Worm (Caenorhabditis elegans) whole organism, mixed stage, embryonic: Measurements from ENCODE around the gene pbo-6.

ENCODE experiments used
- M03D4.4 ChIP-seq: sonication (generic microtip); optimal IDR thresholded peaks from 2 replicates; lab custom pipeline; 2017; ENCODE audit warnings: mild to moderate bottlenecking, missing genetic modification characterization, missing compliant biosample characterization
- bed-3 ChIP-seq: fragments of 200-800 bp; sonication (Bioruptor generic); optimal IDR thresholded peaks from 3 replicates; lab custom pipeline; 2018; ENCODE audit warnings: mild to moderate bottlenecking, missing genetic modification characterization, moderate library complexity, missing compliant biosample characterization
- blmp-1 ChIP-seq: fragments of 150-350 bp; optimal IDR thresholded peaks from 2 replicates; lab custom pipeline; 2014; ENCODE audit warnings: missing biosample characterization, missing genetic modification characterization
- ceh-83 ChIP-seq: fragments of 200-800 bp; sonication (Bioruptor generic); optimal IDR thresholded peaks from 2 replicates; lab custom pipeline; 2018; ENCODE audit warnings: mild to moderate bottlenecking, missing genetic modification characterization, missing compliant biosample characterization
- ces-1 ChIP-seq: fragments of 150-350 bp; optimal IDR thresholded peaks from 2 replicates; lab custom pipeline; 2014; ENCODE audit warnings: missing biosample characterization, missing genetic modification reagents, missing genetic modification characterization
- cnd-1 ChIP-seq: fragments of 200-800 bp; sonication (Bioruptor generic); optimal IDR thresholded peaks from 2 replicates; lab custom pipeline; 2018; ENCODE audit warnings: mild to moderate bottlenecking, missing genetic modification characterization, missing compliant biosample characterization
- drap-1 ChIP-seq: fragments of 200-800 bp; sonication (Bioruptor generic); optimal IDR thresholded peaks from 3 replicates; lab custom pipeline; 2018; ENCODE audit warnings: mild to moderate bottlenecking, missing genetic modification characterization, missing compliant biosample characterization
- elt-1 ChIP-seq: sonication (generic microtip); optimal IDR thresholded peaks from 2 replicates; lab custom pipeline; 2017; ENCODE audit warnings: missing genetic modification characterization, mild to moderate bottlenecking, missing compliant biosample characterization, antibody characterized with exemption, moderate library complexity, borderline replicate concordance; ENCODE audit not compliant: insufficient read depth
- elt-3 ChIP-seq: fragments of 150-350 bp; optimal IDR thresholded peaks from 2 replicates; lab custom pipeline; 2014; ENCODE audit warnings: missing biosample characterization, missing genetic modification characterization
- flh-1 ChIP-seq: fragments of 200-800 bp; sonication (Bioruptor generic); optimal IDR thresholded peaks from 2 replicates; lab custom pipeline; 2018; ENCODE audit warnings: mild to moderate bottlenecking, missing genetic modification characterization, moderate library complexity, missing compliant biosample characterization
- ham-2 ChIP-seq: fragments of 200-800 bp; sonication (Bioruptor generic); optimal IDR thresholded peaks from 2 replicates; lab custom pipeline; 2018; ENCODE audit warnings: mild to moderate bottlenecking, missing genetic modification characterization, missing compliant biosample characterization
- lin-13 ChIP-seq: fragments of 150-350 bp; optimal IDR thresholded peaks from 2 replicates; lab custom pipeline; 2014; ENCODE audit warnings: missing biosample characterization, missing genetic modification characterization
- lin-32 ChIP-seq: fragments of 200-800 bp; sonication (Bioruptor generic); optimal IDR thresholded peaks from 2 replicates; lab custom pipeline; 2018; ENCODE audit warnings: mild to moderate bottlenecking, missing genetic modification characterization, missing compliant biosample characterization
- lsy-2 ChIP-seq: fragments of 150-350 bp; optimal IDR thresholded peaks from 2 replicates; lab custom pipeline; 2014; ENCODE audit warnings: missing biosample characterization, missing genetic modification characterization
- mep-1 ChIP-seq: fragments of 150-350 bp; optimal IDR thresholded peaks from 2 replicates; lab custom pipeline; 2017; ENCODE audit warnings: missing biosample characterization, missing genetic modification reagents, missing genetic modification characterization, inconsistent platforms
- mls-2 ChIP-seq: sonication (generic microtip); optimal IDR thresholded peaks from 2 replicates; lab custom pipeline; 2016; ENCODE audit warnings: mild to moderate bottlenecking, missing genetic modification characterization, moderate library complexity, missing compliant biosample characterization
- nhr-12 ChIP-seq: fragments of 150-350 bp; optimal IDR thresholded peaks from 2 replicates; lab custom pipeline; 2014; ENCODE audit warnings: missing biosample characterization, missing genetic modification characterization
- nhr-2 ChIP-seq: fragments of 150-350 bp; optimal IDR thresholded peaks from 2 replicates; lab custom pipeline; 2014; ENCODE audit warnings: missing biosample characterization, missing genetic modification characterization
- nhr-237 ChIP-seq: fragments of 150-350 bp; optimal IDR thresholded peaks from 2 replicates; lab custom pipeline; 2014; ENCODE audit warnings: missing biosample characterization, missing genetic modification characterization
- nhr-28 ChIP-seq: fragments of 150-350 bp; optimal IDR thresholded peaks from 2 replicates; lab custom pipeline; 2014; ENCODE audit warnings: missing biosample characterization, missing genetic modification characterization
- pha-4 ChIP-seq: fragments of 150-350 bp; optimal IDR thresholded peaks from 2 replicates; lab custom pipeline; 2018; ENCODE audit warnings: missing biosample characterization, missing genetic modification reagents, missing genetic modification characterization
- sem-2 ChIP-seq: fragments of 200-800 bp; sonication (Bioruptor generic); optimal IDR thresholded peaks from 2 replicates; lab custom pipeline; 2018; ENCODE audit warnings: mild to moderate bottlenecking, missing genetic modification characterization, missing compliant biosample characterization
- snpc-4 ChIP-seq: fragments of 150-350 bp; optimal IDR thresholded peaks from 2 replicates; lab custom pipeline; 2014; ENCODE audit warnings: missing biosample characterization, missing genetic modification characterization
- sptf-1 ChIP-seq: sonication (generic microtip); optimal IDR thresholded peaks from 2 replicates; lab custom pipeline; 2017; ENCODE audit warnings: mild to moderate bottlenecking, missing genetic modification characterization, moderate library complexity, missing compliant biosample characterization
- tbx-8 ChIP-seq: fragments of 200-800 bp; sonication (Bioruptor generic); optimal IDR thresholded peaks from 2 replicates; lab custom pipeline; 2018; ENCODE audit warnings: mild to moderate bottlenecking, missing genetic modification characterization, moderate library complexity, missing compliant biosample characterization
- unc-120 ChIP-seq: sonication (generic microtip); optimal IDR thresholded peaks from 2 replicates; lab custom pipeline; 2017; ENCODE audit warnings: missing genetic modification characterization, missing compliant biosample characterization; ENCODE audit not compliant: poor library complexity, severe bottlenecking
- unc-62 ChIP-seq: fragments of 150-350 bp; optimal IDR thresholded peaks from 2 replicates; lab custom pipeline; 2014; ENCODE audit warnings: missing biosample characterization, missing genetic modification reagents, missing genetic modification characterization
- zip-8 ChIP-seq: fragments of 150-350 bp; optimal IDR thresholded peaks from 2 replicates; lab custom pipeline; 2014; ENCODE audit warnings: missing biosample characterization, missing genetic modification characterization
- ztf-11 ChIP-seq: fragments of 150-350 bp; optimal IDR thresholded peaks from 2 replicates; lab custom pipeline; 2014; ENCODE audit warnings: missing biosample characterization, missing genetic modification characterization

The pbo-6 gene

DNA sequence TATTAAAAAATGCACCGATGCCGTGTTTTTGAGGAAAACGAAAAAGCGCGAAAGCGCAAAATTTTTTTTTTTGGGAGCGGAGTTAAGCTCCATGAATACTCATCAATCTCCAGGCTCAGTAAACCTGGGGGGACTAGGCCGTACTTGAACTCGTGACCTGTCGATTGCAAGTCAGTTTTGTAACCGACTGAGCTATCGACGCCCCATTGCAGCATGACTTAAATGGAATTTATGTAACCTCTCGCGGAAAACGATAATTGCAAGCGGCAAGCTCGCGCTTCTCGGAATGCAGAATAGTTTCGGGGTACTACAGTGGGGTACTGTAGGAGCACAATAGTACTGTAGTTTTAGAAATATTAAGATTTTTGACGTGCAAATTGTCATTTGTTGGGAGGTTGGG, 28.4 kb upstream of the pbo-6 start:
- TF ChIP-seq flh-1 (GFP tag; lab: Kevin White, UChicago) (no peak), nhr-28 (no peak), mep-1 (tag; lab: Kevin White, UChicago) (no peak), elt-1 (no peak), tbx-8 (GFP tag; lab: Kevin White, UChicago) (no peak), drap-1 (GFP tag; lab: Kevin White, UChicago) (no peak), nhr-12 (tag; lab: Kevin White, UChicago) (no peak), sptf-1 (tag; lab: Kevin White, UChicago) (no peak), bed-3 (GFP tag; lab: Kevin White, UChicago) (no peak), M03D4.4 (no peak), ceh-83 (GFP tag; lab: Kevin White, UChicago) (no peak), sem-2 (GFP tag; lab: Kevin White, UChicago) (no peak), ham-2 (GFP tag; lab: Kevin White, UChicago) (no peak), pha-4 (tag; lab: Kevin White, UChicago) (no peak), unc-62 (GFP tag; lab: Kevin White, UChicago) (no peak), snpc-4 (tag; lab: Kevin White, UChicago) (no peak), unc-120 (tag; lab: Kevin White, UChicago) (no peak), elt-3 (tag; lab: Kevin White, UChicago) (no peak), mls-2 (tag; lab: Kevin White, UChicago) (no peak), ces-1 (GFP tag; lab: Kevin White, UChicago) (no peak)

DNA sequence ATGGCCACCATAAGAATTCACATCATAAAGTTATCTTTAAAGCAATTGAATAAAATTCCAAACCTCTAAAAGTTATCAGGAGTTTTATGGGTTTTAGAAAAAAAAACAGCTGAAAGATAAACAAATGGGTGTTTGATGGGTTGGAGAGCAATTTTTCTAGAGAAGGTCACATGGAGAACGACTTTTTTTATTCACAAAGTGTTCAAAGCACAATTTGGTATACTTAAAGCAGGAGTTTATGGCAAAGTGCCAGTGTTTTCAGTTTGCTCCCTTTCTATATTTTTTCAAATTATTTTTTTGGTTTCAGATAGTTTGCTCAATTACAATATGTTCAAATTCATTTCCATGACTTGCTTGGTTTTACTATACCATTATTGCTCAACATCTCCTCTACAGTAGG, 27.6 kb upstream of the pbo-6 start, which contains the start of gene F11C7.6:
Gene F11C7.6, plus strand, starts transcription at position 301 of the 400 bp plus-strand sequence.
- TF ChIP-seq lsy-2 (tag; lab: Kevin White, UChicago): no peak

- TF ChIP-seq ces-1 (GFP tag; lab: Kevin White, UChicago): no peak
- TF ChIP-seq, all 35 proteins: peak for 0
Observed at ce11 chrX:17403058-17403457, 25.8 kb upstream of the pbo-6 start.

ce11 chrX:17408855-17409254, 20.0 kb upstream of the pbo-6 start:
- no peak for TF ChIP-seq ham-2 (GFP tag; lab: Kevin White, UChicago)
- no peak for TF ChIP-seq zip-8
- no peak for TF ChIP-seq mls-2 (tag; lab: Kevin White, UChicago)
- TF ChIP-seq snpc-4 (tag; lab: Kevin White, UChicago): no peak
- TF ChIP-seq nhr-237: no peak
- TF ChIP-seq cnd-1: no peak
- no peak for TF ChIP-seq nhr-2 (tag; lab: Kevin White, UChicago)
- TF ChIP-seq lin-32 (GFP tag; lab: Kevin White, UChicago): no peak
- no peak for TF ChIP-seq ztf-11 (tag; lab: Kevin White, UChicago)
- TF ChIP-seq blmp-1 (tag; lab: Kevin White, UChicago): no peak
- TF ChIP-seq mep-1 (tag; lab: Kevin White, UChicago): no peak
- TF ChIP-seq M03D4.4: no peak
- no peak for TF ChIP-seq ceh-83 (GFP tag; lab: Kevin White, UChicago)
- TF ChIP-seq flh-1 (GFP tag; lab: Kevin White, UChicago): no peak
- TF ChIP-seq unc-120 (tag; lab: Kevin White, UChicago): no peak
- TF ChIP-seq bed-3 (GFP tag; lab: Kevin White, UChicago): no peak
- no peak for TF ChIP-seq ces-1 (GFP tag; lab: Kevin White, UChicago)
- TF ChIP-seq, all 35 proteins: peak for 0

- peak; percentile 42 for TF ChIP-seq zip-8
- TF ChIP-seq lin-32 (GFP tag; lab: Kevin White, UChicago): no peak
- no peak for TF ChIP-seq flh-1 (GFP tag; lab: Kevin White, UChicago)
- TF ChIP-seq lin-13: no peak
- TF ChIP-seq elt-3 (tag; lab: Kevin White, UChicago): no peak
Observed at ce11 chrX:17412642-17413041, 16.2 kb upstream of the pbo-6 start.

DNA sequence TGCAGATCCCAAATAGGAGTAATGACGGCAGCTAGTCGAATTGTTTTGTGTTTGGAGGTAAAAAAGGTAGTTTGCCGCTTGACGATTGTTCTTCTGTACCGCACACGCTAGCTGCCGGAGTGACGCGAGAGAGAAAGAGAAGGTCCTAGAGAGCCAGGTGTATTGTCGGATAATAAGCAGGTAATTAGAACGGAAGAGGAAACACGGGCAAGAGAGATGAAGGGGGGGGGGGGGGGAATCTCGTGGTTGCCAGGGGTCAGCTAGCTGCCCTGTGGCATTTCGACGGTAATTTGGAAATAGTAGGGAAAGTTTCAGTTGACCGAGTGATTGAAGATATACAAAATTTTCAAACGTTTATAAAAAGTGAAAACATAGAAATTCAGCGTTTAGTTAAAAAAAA, 15.0 kb upstream of the pbo-6 start, which contains the start of gene crb-1:
Gene crb-1, minus strand, starts transcription at position 147 of the 400 bp plus-strand sequence.
- TF ChIP-seq snpc-4 (tag; lab: Kevin White, UChicago) (no peak), bed-3 (GFP tag; lab: Kevin White, UChicago) (no peak), ham-2 (GFP tag; lab: Kevin White, UChicago) (peak; percentile 49), sptf-1 (tag; lab: Kevin White, UChicago) (peak; percentile 62), lin-32 (GFP tag; lab: Kevin White, UChicago) (no peak), mls-2 (tag; lab: Kevin White, UChicago) (peak; percentile 64)
